Worm (Caenorhabditis elegans) whole organism, late embryonic: Measurements from ENCODE around the gene rpl-32.

Experiments
- ceh-34 ChIP-seq: sonication (generic microtip); optimal IDR thresholded peaks from 2 replicates; lab custom pipeline; 2016; ENCODE audit warnings: mild to moderate bottlenecking, missing genetic modification characterization, missing compliant biosample characterization
- fkh-10 ChIP-seq: fragments of 150-350 bp; optimal IDR thresholded peaks from 2 replicates; lab custom pipeline; 2014; ENCODE audit warnings: missing biosample characterization, missing genetic modification reagents, missing genetic modification characterization

- TF ChIP-seq ceh-34 (tag; lab: Kevin White, UChicago) (no peak), fkh-10 (GFP tag; lab: Kevin White, UChicago) (no peak)
These were observed 3.3 kb downstream of the rpl-32 start, which contains the start of gene T24B8.7 for ce11 chrII:9053564-9053963.
